Fruit fly (Drosophila melanogaster) S2 (cell line): ENCODE data around the gene CG31926.

Source experiments
- CG8478 ChIP-seq: fragments of >200 bp; optimal IDR thresholded peaks from 2 replicates; lab custom pipeline; 2018
- CTCF ChIP-seq, 2 experiments: fragments of >200 bp; optimal IDR thresholded peaks; 2 replicates each; lab custom pipeline; 2018

Gene CG31926

dm6 chr2L:1476872-1477503, 18.3 kb upstream of the CG31926 start:
- no peak for TF ChIP-seq CTCF (optimal IDR thresholded peaks at IDR 0.05; lab: Kevin White, UChicago)
- TF ChIP-seq CG8478 (lab: Kevin White, UChicago): no peak

dm6 chr2L:1478488-1478887, 16.8 kb upstream of the CG31926 start:
- no peak for TF ChIP-seq CG8478 (lab: Kevin White, UChicago)
- TF ChIP-seq CTCF (optimal IDR thresholded peaks at IDR 0.05; lab: Kevin White, UChicago): no peak

- TF ChIP-seq CG8478 (lab: Kevin White, UChicago): no peak
- TF ChIP-seq CTCF (optimal IDR thresholded peaks at IDR 0.05; lab: Kevin White, UChicago): no peak
Measured at dm6 chr2L:1485975-1486665, 9.1 kb upstream of the CG31926 start.

dm6 chr2L:1491791-1492345, 3.4 kb upstream of the CG31926 start, which contains the start of gene CG31928:
Gene CG31928 (plus strand): TSS chr2L:1492295.
- peak; percentile 84 to 97 for TF ChIP-seq CTCF (optimal IDR thresholded peaks at IDR 0.05; lab: Kevin White, UChicago)
- no peak for TF ChIP-seq CG8478 (lab: Kevin White, UChicago)

- no peak for TF ChIP-seq CTCF (optimal IDR thresholded peaks at IDR 0.05; lab: Kevin White, UChicago)
- no peak for TF ChIP-seq CG8478 (lab: Kevin White, UChicago)
Measured at dm6 chr2L:1493770-1494169, 1.5 kb upstream of the CG31926 start, which contains the start of gene CG33128. Gene CG33128 (plus strand): TSS chr2L:1494070.

dm6 chr2L:1496943-1497342, 1.7 kb downstream of the CG31926 start, which contains the start of gene CG31661:
Gene CG31661 (plus strand): TSS chr2L:1497243.
- no peak for TF ChIP-seq CG8478 (lab: Kevin White, UChicago)
- TF ChIP-seq CTCF (optimal IDR thresholded peaks at IDR 0.05; lab: Kevin White, UChicago): no peak

- TF ChIP-seq CG8478 (lab: Kevin White, UChicago) (no peak), CTCF (optimal IDR thresholded peaks at IDR 0.05; lab: Kevin White, UChicago) (no peak)
Measured at dm6 chr2L:1498966-1499554, 3.8 kb downstream of the CG31926 start.

dm6 chr2L:1500312-1500711, 5.1 kb downstream of the CG31926 start, which contains the start of gene CG18131:
Gene CG18131 (minus strand): TSS chr2L:1500608.
- no peak for TF ChIP-seq CTCF (optimal IDR thresholded peaks at IDR 0.05; lab: Kevin White, UChicago)
- no peak for TF ChIP-seq CG8478 (lab: Kevin White, UChicago)

- TF ChIP-seq CG8478 (lab: Kevin White, UChicago): no peak
- TF ChIP-seq CTCF (optimal IDR thresholded peaks at IDR 0.05; lab: Kevin White, UChicago): no peak
Measured at dm6 chr2L:1502459-1503101, 7.3 kb downstream of the CG31926 start, which contains the start of gene CG7420. Gene CG7420 (minus strand): TSS chr2L:1502904.

dm6 chr2L:1504288-1504687, 9.0 kb downstream of the CG31926 start:
- TF ChIP-seq CG8478 (lab: Kevin White, UChicago) (no peak), CTCF (optimal IDR thresholded peaks at IDR 0.05; lab: Kevin White, UChicago) (peak in 1 of 2 experiments; percentile 27)

dm6 chr2L:1509748-1510147, 14.5 kb downstream of the CG31926 start:
- TF ChIP-seq CTCF (optimal IDR thresholded peaks at IDR 0.05; lab: Kevin White, UChicago) (no peak), CG8478 (lab: Kevin White, UChicago) (no peak)

dm6 chr2L:1517378-1517777, 22.1 kb downstream of the CG31926 start, which contains the start of gene CG18132:
Gene CG18132 (minus strand): TSS chr2L:1517478.
- TF ChIP-seq CG8478 (lab: Kevin White, UChicago): no peak
- no peak for TF ChIP-seq CTCF (optimal IDR thresholded peaks at IDR 0.05; lab: Kevin White, UChicago)

- no peak for TF ChIP-seq CTCF (optimal IDR thresholded peaks at IDR 0.05; lab: Kevin White, UChicago)
- no peak for TF ChIP-seq CG8478 (lab: Kevin White, UChicago)
Measured at dm6 chr2L:1518022-1518421, 22.8 kb downstream of the CG31926 start, which contains the start of gene halo. Gene halo (minus strand): TSS chr2L:1518148.

- no peak for TF ChIP-seq CTCF (optimal IDR thresholded peaks at IDR 0.05; lab: Kevin White, UChicago)
Measured at dm6 chr2L:1520191-1520590, 24.9 kb downstream of the CG31926 start, which contains the start of gene Or22a. Gene Or22a (plus strand): TSS chr2L:1520491.
